Worm (Caenorhabditis elegans): Measurements from ENCODE around the gene Y49F6C.8.

- no peak for TF ChIP-seq snpc-4 (tag; optimal IDR thresholded peaks at IDR 0.05)
- no peak for TF ChIP-seq pqm-1 (tag; optimal IDR thresholded peaks at IDR 0.05)
- no peak for TF ChIP-seq egl-27 (tag; optimal IDR thresholded peaks at IDR 0.05)
- TF ChIP-seq skn-1 (tag; optimal IDR thresholded peaks at IDR 0.05), result no peak
Measured at ce11 chrII:3376789-3377188, 6.9 kb upstream of the Y49F6C.8 start, which contains the start of gene bath-9.
